Worm (Caenorhabditis elegans): ENCODE results near the gene srd-56.

DNA sequence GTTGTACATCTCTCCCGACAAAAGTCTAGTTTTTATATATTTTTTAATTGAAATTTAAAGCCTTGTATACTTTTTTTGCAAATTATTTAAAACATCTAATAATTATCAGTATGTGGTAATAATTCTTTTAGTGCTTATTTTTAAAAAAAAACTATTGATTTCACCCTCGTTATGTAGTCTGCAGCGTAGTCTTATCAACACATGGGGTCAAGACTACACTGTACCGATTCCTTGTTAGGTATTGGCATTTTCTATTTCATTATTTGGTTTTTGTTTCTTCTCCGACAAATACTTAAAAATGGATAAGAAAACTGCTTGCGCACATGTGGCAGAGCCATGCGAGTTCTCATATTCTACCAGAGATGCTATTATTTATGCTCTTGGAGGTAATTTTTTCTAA lies 7.0 kb downstream of the srd-56 start, which contains the start of gene maoc-1:
- TF ChIP-seq daf-12 (tag; optimal IDR thresholded peaks at IDR 0.05): no peak
- TF ChIP-seq nhr-43 (tag; optimal IDR thresholded peaks at IDR 0.05; ENCODE audit: poor library complexity, severe bottlenecking): no peak
- TF ChIP-seq lin-15B (tag; optimal IDR thresholded peaks at IDR 0.05): no peak
- no peak for TF ChIP-seq R02D3.7 (tag; optimal IDR thresholded peaks at IDR 0.05)
- TF ChIP-seq ceh-82 (tag; optimal IDR thresholded peaks at IDR 0.05): no peak
- no peak for TF ChIP-seq aly-2 (tag; optimal IDR thresholded peaks at IDR 0.05)
- TF ChIP-seq unc-39 (tag; optimal IDR thresholded peaks at IDR 0.05): no peak
- no peak for TF ChIP-seq ama-1 (optimal IDR thresholded peaks at IDR 0.05)
